Fruit fly (Drosophila melanogaster) whole organism, embryonic: Measurements from ENCODE around the gene Klp10A.

Experiments
- Asciz ChIP-seq: fragments of 200-800 bp; sonication (Bioruptor generic); optimal IDR thresholded peaks from 2 replicates; lab custom pipeline; 2017; ENCODE audit warnings: missing biosample characterization, mild to moderate bottlenecking, missing genetic modification characterization, missing genetic modification reagents
- Atf-2 ChIP-seq: fragments of 200-800 bp; sonication (Bioruptor generic); optimal IDR thresholded peaks from 2 replicates; lab custom pipeline; 2016; ENCODE audit warnings: missing biosample characterization, missing genetic modification characterization
- Atf3 ChIP-seq: fragments of 200-800 bp; sonication (Bioruptor generic); optimal IDR thresholded peaks from 3 replicates; lab custom pipeline; 2016; ENCODE audit warnings: missing biosample characterization, missing genetic modification characterization
- Bgb ChIP-seq: fragments of 200-800 bp; sonication (Bioruptor generic); IDR thresholded peaks from 2 replicates; pipeline ENCODE4 v1.3.6; 2022; ENCODE audit warnings: missing biosample characterization, missing genetic modification characterization; ENCODE audit not compliant: partially characterized antibody
- BtbVII ChIP-seq: fragments of 200-800 bp; sonication (Bioruptor generic); optimal IDR thresholded peaks from 3 replicates; lab custom pipeline; 2017; ENCODE audit warnings: missing biosample characterization, mild to moderate bottlenecking, missing genetic modification characterization
- CG10321 ChIP-seq: fragments of 200-800 bp; sonication (Bioruptor generic); IDR thresholded peaks from 2 replicates; pipeline ENCODE4 v1.3.6; 2022; ENCODE audit warnings: missing biosample characterization, missing genetic modification characterization
- CG10654 ChIP-seq: fragments of 200-800 bp; sonication (Bioruptor generic); optimal IDR thresholded peaks from 2 replicates; lab custom pipeline; 2016; ENCODE audit warnings: missing biosample characterization, missing genetic modification characterization
- CG11398 ChIP-seq: fragments of 200-800 bp; sonication (Bioruptor generic); optimal IDR thresholded peaks from 2 replicates; lab custom pipeline; 2016; ENCODE audit warnings: missing biosample characterization, missing genetic modification characterization
- CG12071 ChIP-seq: fragments of 200-800 bp; sonication (Bioruptor generic); optimal IDR thresholded peaks from 3 replicates; lab custom pipeline; 2018; ENCODE audit warnings: missing biosample characterization, mild to moderate bottlenecking, missing genetic modification characterization
- CG12104 ChIP-seq: fragments of 200-800 bp; sonication (Bioruptor generic); optimal IDR thresholded peaks from 3 replicates; lab custom pipeline; 2016; ENCODE audit warnings: missing biosample characterization, missing genetic modification characterization
- CG16779 ChIP-seq: fragments of 200-800 bp; sonication (Bioruptor generic); IDR thresholded peaks from 2 replicates; pipeline ENCODE4 v1.3.6; 2022; ENCODE audit warnings: missing biosample characterization, missing genetic modification characterization
- CG17568 ChIP-seq: fragments of 200-800 bp; sonication (Bioruptor generic); optimal IDR thresholded peaks from 2 replicates; lab custom pipeline; 2018; ENCODE audit warnings: missing biosample characterization, mild to moderate bottlenecking, missing genetic modification characterization, moderate library complexity
- CG17612 ChIP-seq: fragments of 200-800 bp; sonication (Bioruptor generic); IDR thresholded peaks from 2 replicates; pipeline ENCODE4 v1.3.6; 2022; ENCODE audit warnings: missing biosample characterization, missing genetic modification characterization
- CG18262 ChIP-seq: fragments of 200-800 bp; optimal IDR thresholded peaks from 3 replicates; lab custom pipeline; 2019; ENCODE audit warnings: missing biosample characterization, mild to moderate bottlenecking, missing genetic modification characterization, moderate library complexity
- CG18599 ChIP-seq: fragments of 200-800 bp; sonication (Bioruptor generic); optimal IDR thresholded peaks from 3 replicates; lab custom pipeline; 2017; ENCODE audit warnings: missing biosample characterization, missing genetic modification characterization, mild to moderate bottlenecking, moderate library complexity, missing genetic modification reagents
- CG2120 ChIP-seq: fragments of 200-800 bp; sonication (Bioruptor generic); optimal IDR thresholded peaks from 3 replicates; lab custom pipeline; 2016; ENCODE audit warnings: missing biosample characterization, missing genetic modification characterization
- CG30431 ChIP-seq: fragments of 200-800 bp; sonication (Bioruptor generic); optimal IDR thresholded peaks from 2 replicates; lab custom pipeline; 2017; ENCODE audit warnings: missing biosample characterization, missing genetic modification characterization
- CG4854 ChIP-seq: fragments of 200-800 bp; sonication (Bioruptor generic); optimal IDR thresholded peaks from 2 replicates; lab custom pipeline; 2016; ENCODE audit warnings: missing biosample characterization, missing genetic modification characterization, inconsistent platforms
- CG6254 ChIP-seq: fragments of 200-800 bp; sonication (Bioruptor generic); optimal IDR thresholded peaks from 3 replicates; lab custom pipeline; 2017; ENCODE audit warnings: mild to moderate bottlenecking, missing biosample characterization, missing genetic modification reagents, missing genetic modification characterization
- CG8281 ChIP-seq: fragments of 200-800 bp; sonication (Bioruptor generic); optimal IDR thresholded peaks from 2 replicates; lab custom pipeline; 2018; ENCODE audit warnings: missing biosample characterization, mild to moderate bottlenecking, missing genetic modification characterization, moderate library complexity
- CHES-1-like ChIP-seq: fragments of 200-800 bp; sonication (Bioruptor generic); optimal IDR thresholded peaks from 2 replicates; lab custom pipeline; 2016; ENCODE audit warnings: missing biosample characterization, missing genetic modification characterization
- Fer1 ChIP-seq: fragments of 200-800 bp; sonication (Bioruptor generic); optimal IDR thresholded peaks from 2 replicates; lab custom pipeline; 2017; ENCODE audit warnings: missing biosample characterization, mild to moderate bottlenecking, missing genetic modification characterization
- HLH4C ChIP-seq: fragments of 200-800 bp; sonication (Bioruptor generic); IDR thresholded peaks from 3 replicates; pipeline ENCODE4 v1.3.6; 2022; ENCODE audit warnings: missing biosample characterization, missing genetic modification characterization; ENCODE audit not compliant: partially characterized antibody
- HmgD ChIP-seq: fragments of 200-800 bp; sonication (Bioruptor generic); optimal IDR thresholded peaks from 3 replicates; lab custom pipeline; 2016; ENCODE audit warnings: missing biosample characterization, missing genetic modification characterization
- HmgZ ChIP-seq: fragments of 200-800 bp; sonication (Bioruptor generic); optimal IDR thresholded peaks from 2 replicates; lab custom pipeline; 2018; ENCODE audit warnings: missing biosample characterization, mild to moderate bottlenecking, missing genetic modification characterization
- Kr ChIP-seq: fragments of 200-800 bp; sonication (Bioruptor generic); optimal IDR thresholded peaks from 2 replicates; lab custom pipeline; 2017; ENCODE audit warnings: missing biosample characterization, mild to moderate bottlenecking, missing genetic modification characterization
- Myb ChIP-seq: fragments of 200-800 bp; sonication (Bioruptor generic); optimal IDR thresholded peaks from 2 replicates; lab custom pipeline; 2016; ENCODE audit warnings: missing biosample characterization, missing genetic modification characterization
- NfI ChIP-seq: fragments of 200-800 bp; sonication (Bioruptor generic); optimal IDR thresholded peaks from 3 replicates; lab custom pipeline; 2018; ENCODE audit warnings: missing biosample characterization, mild to moderate bottlenecking, missing genetic modification characterization, moderate library complexity
- Opbp ChIP-seq: fragments of 200-800 bp; sonication (Bioruptor generic); IDR thresholded peaks from 3 replicates; pipeline ENCODE4 v1.3.6; 2022; ENCODE audit warnings: missing biosample characterization, missing genetic modification characterization; ENCODE audit not compliant: partially characterized antibody
- Usf ChIP-seq: fragments of 200-800 bp; sonication (Bioruptor generic); optimal IDR thresholded peaks from 2 replicates; lab custom pipeline; 2017; ENCODE audit warnings: missing genotype, missing biosample characterization, missing genetic modification characterization
- ap ChIP-seq: fragments of 200-800 bp; sonication (Bioruptor generic); IDR thresholded peaks from 2 replicates; pipeline ENCODE4 v1.3.6; 2022; ENCODE audit warnings: missing biosample characterization, missing genetic modification characterization
- btn ChIP-seq: fragments of 200-800 bp; sonication (Bioruptor generic); optimal IDR thresholded peaks from 2 replicates; lab custom pipeline; 2016; ENCODE audit warnings: missing biosample characterization, missing genetic modification characterization
- cas ChIP-seq: fragments of 200-800 bp; sonication (Bioruptor generic); IDR thresholded peaks from 2 replicates; pipeline ENCODE4 v1.3.6; 2022; ENCODE audit warnings: missing biosample characterization, missing genetic modification characterization
- caup ChIP-seq: fragments of 200-800 bp; sonication (Bioruptor generic); optimal IDR thresholded peaks from 3 replicates; lab custom pipeline; 2017; ENCODE audit warnings: missing biosample characterization, mild to moderate bottlenecking, missing genetic modification characterization, moderate library complexity; ENCODE audit not compliant: severe bottlenecking
- disco-r ChIP-seq: fragments of 200-800 bp; sonication (Bioruptor generic); optimal IDR thresholded peaks from 2 replicates; lab custom pipeline; 2016; ENCODE audit warnings: missing biosample characterization, missing genetic modification characterization
- fd64A ChIP-seq: fragments of 200-800 bp; sonication (Bioruptor generic); optimal IDR thresholded peaks from 3 replicates; lab custom pipeline; 2018; ENCODE audit warnings: missing biosample characterization, mild to moderate bottlenecking, missing genetic modification characterization
- grau ChIP-seq: fragments of 200-800 bp; optimal IDR thresholded peaks from 3 replicates; lab custom pipeline; 2019; ENCODE audit warnings: missing biosample characterization, mild to moderate bottlenecking, missing genetic modification characterization, moderate library complexity
- hb ChIP-seq: fragments of 200-800 bp; sonication (Bioruptor generic); IDR thresholded peaks from 3 replicates; pipeline ENCODE4 v1.3.6; 2022; ENCODE audit warnings: missing biosample characterization, missing genetic modification characterization; ENCODE audit not compliant: partially characterized antibody
- inv ChIP-seq: fragments of 200-800 bp; sonication (Bioruptor generic); IDR thresholded peaks from 2 replicates; pipeline ENCODE4 v1.3.6; 2022; ENCODE audit warnings: missing biosample characterization, missing genetic modification characterization; ENCODE audit not compliant: partially characterized antibody
- kah ChIP-seq: fragments of 200-800 bp; sonication (Bioruptor generic); optimal IDR thresholded peaks from 2 replicates; lab custom pipeline; 2018; ENCODE audit warnings: missing biosample characterization, mild to moderate bottlenecking, missing genetic modification characterization
- knrl ChIP-seq: fragments of 200-800 bp; sonication (Bioruptor generic); IDR thresholded peaks from 3 replicates; pipeline ENCODE4 v1.3.6; 2022; ENCODE audit warnings: missing biosample characterization, missing genetic modification characterization; ENCODE audit not compliant: partially characterized antibody
- maf-S ChIP-seq: fragments of 200-800 bp; sonication (Bioruptor generic); optimal IDR thresholded peaks from 2 replicates; lab custom pipeline; 2016; ENCODE audit warnings: missing biosample characterization, missing genetic modification characterization
- mirr ChIP-seq: fragments of 200-800 bp; sonication (Bioruptor generic); optimal IDR thresholded peaks from 3 replicates; lab custom pipeline; 2018; ENCODE audit warnings: missing biosample characterization, mild to moderate bottlenecking, missing genetic modification characterization
- peb ChIP-seq: fragments of 200-800 bp; sonication (Bioruptor generic); IDR thresholded peaks from 2 replicates; pipeline ENCODE4 v1.3.6; 2022; ENCODE audit warnings: missing biosample characterization, missing genetic modification characterization
- phol ChIP-seq: fragments of 200-800 bp; sonication (Bioruptor generic); optimal IDR thresholded peaks from 3 replicates; lab custom pipeline; 2018; ENCODE audit warnings: missing biosample characterization, mild to moderate bottlenecking, missing genetic modification characterization, moderate library complexity
- ro ChIP-seq: fragments of 200-800 bp; sonication (Bioruptor generic); IDR thresholded peaks from 2 replicates; pipeline ENCODE4 v1.3.6; 2022; ENCODE audit warnings: missing biosample characterization, missing genetic modification characterization
- tx ChIP-seq: fragments of 200-800 bp; sonication (Bioruptor generic); optimal IDR thresholded peaks from 2 replicates; lab custom pipeline; 2016; ENCODE audit warnings: missing biosample characterization, missing genetic modification characterization
- unc-4 ChIP-seq: fragments of 200-800 bp; sonication (Bioruptor generic); IDR thresholded peaks from 2 replicates; pipeline ENCODE4 v1.3.6; 2022; ENCODE audit warnings: missing biosample characterization, missing genetic modification characterization; ENCODE audit not compliant: partially characterized antibody
- z ChIP-seq: fragments of 200-800 bp; sonication (Bioruptor generic); IDR thresholded peaks from 3 replicates; pipeline ENCODE4 v1.3.6; 2022; ENCODE audit warnings: missing biosample characterization, missing genetic modification characterization

Klp10A gene

DNA sequence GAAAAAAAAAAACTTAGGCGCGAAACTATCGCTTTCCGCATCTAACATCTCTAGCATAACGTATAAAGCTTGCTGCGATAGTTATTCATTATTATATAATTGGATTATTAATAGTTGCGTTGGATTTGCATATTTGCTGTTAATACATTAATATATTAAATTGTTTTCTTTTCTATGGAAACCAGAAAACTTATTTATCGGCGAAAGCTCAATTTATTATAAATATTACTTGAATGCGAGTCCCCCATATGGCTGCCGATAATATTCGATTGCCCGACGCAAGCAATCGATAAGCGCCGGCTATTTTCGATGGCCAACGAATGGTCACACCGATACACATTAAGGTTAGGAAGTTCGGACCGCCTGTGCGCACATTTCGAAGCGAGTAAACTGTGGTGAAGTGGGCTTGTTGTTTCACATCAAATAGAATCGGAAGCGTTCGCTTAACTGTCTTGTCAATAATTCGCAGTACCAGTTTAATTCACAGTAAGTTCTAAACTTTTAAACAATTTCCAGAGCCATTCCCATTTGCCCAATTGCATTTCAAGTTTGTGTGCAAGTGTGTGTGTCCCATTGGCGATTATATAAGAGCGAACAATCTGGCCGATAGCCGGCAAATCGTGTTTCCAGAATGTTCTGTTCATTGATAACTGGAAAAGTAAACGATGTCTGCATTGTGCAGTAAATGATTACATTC, 28.6 kb downstream of the Klp10A start, which contains the start of gene Hsp60A:
Gene Hsp60A (plus strand): TSS at position 335 of the 697 bp plus-strand sequence.
- TF ChIP-seq HmgD (GFP tag; lab: Kevin White, UChicago) (no peak), CG30431 (no peak), peb (GFP tag; lab: Robert Waterston, UW) (no peak), Opbp (GFP tag; lab: Robert Waterston, UW) (peak; percentile 69; the same call in 2 of the 3 replicates), ap (GFP tag; lab: Robert Waterston, UW) (no peak), ro (GFP tag; lab: Robert Waterston, UW) (no peak), CG16779 (GFP tag; lab: Robert Waterston, UW) (no peak), inv (GFP tag; lab: Robert Waterston, UW) (peak; percentile 81), NfI (GFP tag; lab: Kevin White, UChicago) (peak; percentile 34), phol (tag; lab: Kevin White, UChicago) (peak; percentile 66), hb (GFP tag; lab: Robert Waterston, UW) (peak; percentile 76; the same call in 2 of the 3 replicates), maf-S (no peak), disco-r (GFP tag; lab: Kevin White, UChicago) (no peak), knrl (peak; percentile 90), BtbVII (GFP tag; lab: Kevin White, UChicago) (no peak), CG2120 (GFP tag; lab: Kevin White, UChicago) (peak; percentile 63), CG17612 (GFP tag; lab: Robert Waterston, UW) (no peak), HLH4C (GFP tag; lab: Robert Waterston, UW) (peak; percentile 87), Atf-2 (GFP tag; lab: Kevin White, UChicago) (no peak), cas (GFP tag; lab: Robert Waterston, UW) (0 out of 2 replicates have a peak, but pooled peaks have one; percentile 11), Bgb (GFP tag; lab: Robert Waterston, UW) (peak; percentile 77), btn (no peak), CG11398 (GFP tag; lab: Kevin White, UChicago) (no peak), CHES-1-like (GFP tag; lab: Kevin White, UChicago) (no peak), unc-4 (GFP tag; lab: Robert Waterston, UW) (peak; percentile 84), CG18599 (GFP tag; lab: Kevin White, UChicago) (peak; percentile 47), Atf3 (GFP tag; lab: Kevin White, UChicago) (no peak), CG10321 (GFP tag; lab: Robert Waterston, UW) (no peak), Usf (GFP tag; lab: Kevin White, UChicago) (no peak), Kr (GFP tag; lab: Kevin White, UChicago) (no peak), CG12071 (GFP tag; lab: Kevin White, UChicago) (no peak), Fer1 (GFP tag; lab: Kevin White, UChicago) (peak; percentile 55), HmgZ (tag; lab: Kevin White, UChicago) (peak; percentile 10), z (GFP tag; lab: Robert Waterston, UW) (no peak), CG12104 (GFP tag; lab: Kevin White, UChicago) (peak; percentile 26), grau (tag; lab: Kevin White, UChicago) (peak; percentile 53), kah (no peak), tx (no peak), CG4854 (GFP tag; lab: Kevin White, UChicago) (peak; percentile 8), CG10654 (GFP tag; lab: Kevin White, UChicago) (peak; percentile 23), CG8281 (tag; lab: Kevin White, UChicago) (no peak), CG6254 (GFP tag; lab: Kevin White, UChicago) (no peak), fd64A (GFP tag; lab: Kevin White, UChicago) (no peak), Asciz (GFP tag; lab: Kevin White, UChicago) (no peak), caup (GFP tag; lab: Kevin White, UChicago) (peak; percentile 10), CG18262 (tag; lab: Kevin White, UChicago) (peak; percentile 3), Myb (no peak), CG17568 (GFP tag; lab: Kevin White, UChicago) (no peak), mirr (no peak)
